Worm (Caenorhabditis elegans) whole organism, L1 larva: Measurements from ENCODE around the gene Y59A8B.8.

Source experiments
- ceh-63 ChIP-seq: fragments of 200-800 bp; sonication (Bioruptor generic); optimal IDR thresholded peaks from 2 replicates; lab custom pipeline; 2018; ENCODE audit warnings: mild to moderate bottlenecking, missing genetic modification characterization, missing compliant biosample characterization
- fos-1 ChIP-seq: fragments of 150-350 bp; optimal IDR thresholded peaks from 2 replicates; lab custom pipeline; 2014; ENCODE audit warnings: missing biosample characterization, missing genetic modification characterization
- lin-15B ChIP-seq: fragments of 150-350 bp; sonication (generic microtip); optimal IDR thresholded peaks from 3 replicates; lab custom pipeline; 2014; ENCODE audit warnings: missing biosample characterization, missing genetic modification characterization
- lin-39 ChIP-seq: fragments of 150-350 bp; optimal IDR thresholded peaks from 2 replicates; lab custom pipeline; 2014; ENCODE audit warnings: missing biosample characterization, missing genetic modification reagents, missing genetic modification characterization
- nhr-77 ChIP-seq: fragments of 150-350 bp; optimal IDR thresholded peaks from 2 replicates; lab custom pipeline; 2014; ENCODE audit warnings: missing biosample characterization, missing genetic modification characterization
- unc-62 ChIP-seq: fragments of 150-350 bp; optimal IDR thresholded peaks from 2 replicates; lab custom pipeline; 2014; ENCODE audit warnings: missing biosample characterization, missing genetic modification reagents, missing genetic modification characterization

ce11 chrV:18086783-18087182, 20.7 kb upstream of the Y59A8B.8 start, which contains the start of gene slr-2:
- TF ChIP-seq lin-15B (tag; lab: Kevin White, UChicago) = peak; percentile 18
- TF ChIP-seq unc-62 (GFP tag; lab: Kevin White, UChicago) = no peak
- TF ChIP-seq fos-1 (tag; lab: Kevin White, UChicago) = no peak
- no peak for TF ChIP-seq ceh-63 (GFP tag; lab: Kevin White, UChicago)
- TF ChIP-seq lin-39 = peak; percentile 37
- peak; percentile 14 for TF ChIP-seq nhr-77 (tag; lab: Kevin White, UChicago)
